Worm (Caenorhabditis elegans): ENCODE measurements around the gene rps-29.
A peak's percentile ranks its signal among the peaks of the same experiment; 100 is the strongest.

Gene rps-29

DNA sequence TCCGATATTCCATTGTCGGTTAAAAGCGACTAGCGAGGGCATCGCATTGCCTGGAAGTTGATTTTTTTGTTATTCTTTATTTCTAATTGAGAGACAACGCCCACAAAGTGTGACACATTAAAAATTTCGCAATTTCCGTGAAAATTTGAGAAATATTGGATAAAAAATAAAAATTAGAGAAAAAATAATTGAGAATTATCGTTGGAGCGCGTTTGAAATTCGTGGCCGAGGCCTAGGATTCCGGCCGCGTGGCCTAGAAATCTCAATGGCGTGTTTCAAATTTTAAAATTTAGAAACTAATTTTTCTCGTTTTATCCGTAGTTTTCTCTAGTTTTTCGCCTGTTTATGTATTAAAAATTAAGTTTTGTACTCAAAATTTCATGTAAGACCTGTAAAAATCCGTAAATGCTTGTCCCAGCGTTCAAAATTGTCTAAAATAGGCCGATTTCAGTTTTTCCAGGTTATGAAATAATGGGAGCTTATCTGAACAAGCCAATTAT lies 10.8 kb upstream of the rps-29 start, which contains the start of the genes dagl-2 and ppm-1.G (continued):
- TF ChIP-seq F16B12.6 (tag; optimal IDR thresholded peaks at IDR 0.05) (peak; percentile 12), pag-3 (tag; optimal IDR thresholded peaks at IDR 0.05; ENCODE audit: borderline replicate concordance, insufficient read depth) (no peak), snu-23 (GFP tag; optimal IDR thresholded peaks at IDR 0.05) (peak; percentile 83), ceh-82 (tag; optimal IDR thresholded peaks at IDR 0.05) (peak; percentile 72 to 87 (median 77)), lin-15B (tag; optimal IDR thresholded peaks at IDR 0.05) (peak; percentile 93), dpl-1 (GFP tag; optimal IDR thresholded peaks at IDR 0.05) (peak; percentile 68 to 82 (median 70)), ceh-8 (GFP tag; optimal IDR thresholded peaks at IDR 0.05) (peak; percentile 79), hpl-2 (GFP tag; optimal IDR thresholded peaks at IDR 0.05) (peak; percentile 46), ceh-90 (tag; optimal IDR thresholded peaks at IDR 0.05) (peak; percentile 91), mep-1 (tag; optimal IDR thresholded peaks at IDR 0.05) (peak; percentile 86), nhr-12 (tag; optimal IDR thresholded peaks at IDR 0.05) (no peak), lin-13 (GFP tag; optimal IDR thresholded peaks at IDR 0.05) (peak; percentile 76), snpc-4 (tag; optimal IDR thresholded peaks at IDR 0.05) (peak; percentile 51), grh-1 (GFP tag; IDR thresholded peaks at IDR 0.05) (no peak), swsn-7 (tag; optimal IDR thresholded peaks at IDR 0.05) (peak; percentile 78), lin-35 (GFP tag; optimal IDR thresholded peaks at IDR 0.05) (peak; percentile 76 to 84), blmp-1 (tag; optimal IDR thresholded peaks at IDR 0.05) (peak; percentile 66), egl-27 (tag; optimal IDR thresholded peaks at IDR 0.05) (no peak), sptf-1 (tag; optimal IDR thresholded peaks at IDR 0.05) (no peak), C16A3.4 (tag; optimal IDR thresholded peaks at IDR 0.05) (peak; percentile 73), zip-4 (GFP tag; optimal IDR thresholded peaks at IDR 0.05) (peak; percentile 90), pax-3 (tag; optimal IDR thresholded peaks at IDR 0.05) (peak; percentile 81), mdl-1 (tag; optimal IDR thresholded peaks at IDR 0.05) (peak in 1 of 2 experiments; percentile 22), fkh-8 (tag; optimal IDR thresholded peaks at IDR 0.05) (peak; percentile 91), C34B4.2 (tag; optimal IDR thresholded peaks at IDR 0.05) (no peak), irx-1 (tag; optimal IDR thresholded peaks at IDR 0.05) (peak; percentile 86), elt-2 (tag; optimal IDR thresholded peaks at IDR 0.05) (peak; percentile 37), lin-14 (GFP tag; optimal IDR thresholded peaks at IDR 0.05) (peak; percentile 89), jun-1 (tag; optimal IDR thresholded peaks at IDR 0.05) (peak; percentile 52), nhr-237 (tag; optimal IDR thresholded peaks at IDR 0.05) (no peak), nhr-71 (tag; optimal IDR thresholded peaks at IDR 0.05) (peak; percentile 90), dsc-1 (tag; optimal IDR thresholded peaks at IDR 0.05) (peak; percentile 81), tlp-1 (tag; optimal IDR thresholded peaks at IDR 0.05) (no peak), nhr-11 (tag; optimal IDR thresholded peaks at IDR 0.05) (no peak), Y116A8C.19 (tag; optimal IDR thresholded peaks at IDR 0.05; ENCODE audit: borderline replicate concordance) (peak; percentile 5), isw-1 (GFP tag; IDR thresholded peaks at IDR 0.05) (peak; percentile 72), nhr-47 (tag; optimal IDR thresholded peaks at IDR 0.05) (peak; percentile 88), fkh-10 (GFP tag; optimal IDR thresholded peaks at IDR 0.05) (peak; percentile 19), C04F5.9 (tag; optimal IDR thresholded peaks at IDR 0.05) (peak; percentile 68), lir-3 (tag; optimal IDR thresholded peaks at IDR 0.05; ENCODE audit: poor library complexity) (peak; percentile 90), tbx-2 (tag; optimal IDR thresholded peaks at IDR 0.05) (peak; percentile 87)

DNA sequence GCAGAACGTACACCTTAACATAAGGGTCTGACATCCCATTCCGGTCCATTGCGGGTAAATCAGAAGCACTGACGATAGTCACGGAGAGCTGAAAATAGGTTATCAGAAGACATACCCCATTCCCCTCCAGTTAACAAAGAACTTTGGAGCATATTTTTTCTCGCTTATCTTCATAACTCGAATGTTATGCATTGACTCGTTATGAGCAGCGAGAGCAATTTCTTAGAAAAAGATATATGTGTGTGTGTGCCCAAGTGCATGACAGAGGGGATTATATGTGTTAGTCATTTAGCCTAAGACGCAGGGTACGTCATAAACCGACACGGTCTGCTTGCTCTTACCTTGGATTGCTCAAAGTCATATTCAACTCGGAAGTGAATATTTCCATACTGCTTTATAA lies 4.5 kb upstream of the rps-29 start:
- peak; percentile 35 for TF ChIP-seq nhr-85 (tag)
- TF ChIP-seq lin-14 (GFP tag; optimal IDR thresholded peaks at IDR 0.05): peak; percentile 20
- TF ChIP-seq efl-1 (optimal IDR thresholded peaks at IDR 0.05): no peak
- TF ChIP-seq efl-1 (GFP tag; optimal IDR thresholded peaks at IDR 0.05 in 1 of 2): peak in 1 of 2 experiments; percentile 80
- TF ChIP-seq egl-13 (tag; optimal IDR thresholded peaks at IDR 0.05): peak; percentile 30
- peak; percentile 69 for TF ChIP-seq nhr-71 (tag; optimal IDR thresholded peaks at IDR 0.05)
- TF ChIP-seq fkh-8 (tag; optimal IDR thresholded peaks at IDR 0.05): peak; percentile 84
- peak; percentile 94 for TF ChIP-seq dsc-1 (tag; optimal IDR thresholded peaks at IDR 0.05)
- peak; percentile 85 for TF ChIP-seq sox-4 (tag; optimal IDR thresholded peaks at IDR 0.05)
- TF ChIP-seq hpl-2 (GFP tag; optimal IDR thresholded peaks at IDR 0.05): no peak
- TF ChIP-seq swsn-7 (tag; optimal IDR thresholded peaks at IDR 0.05): peak; percentile 3
- no peak for TF ChIP-seq unc-62 (GFP tag; optimal IDR thresholded peaks at IDR 0.05)
- TF ChIP-seq lsy-2 (tag; optimal IDR thresholded peaks at IDR 0.05): peak in 1 of 2 experiments; percentile 24
- peak; percentile 56 for TF ChIP-seq nhr-47 (tag; optimal IDR thresholded peaks at IDR 0.05)
- TF ChIP-seq fkh-10 (GFP tag; optimal IDR thresholded peaks at IDR 0.05): peak; percentile 18
- TF ChIP-seq xbp-1 (tag; optimal IDR thresholded peaks at IDR 0.05): peak; percentile 7
- no peak for TF ChIP-seq zip-4 (GFP tag; optimal IDR thresholded peaks at IDR 0.05)

Data from whole organism, L1 larva.